Fruit fly (Drosophila melanogaster) whole organism, embryonic: Measurements from ENCODE around the gene CG34450.

Experiments used
- Atf3 ChIP-seq: fragments of 200-800 bp; sonication (Bioruptor generic); optimal IDR thresholded peaks from 3 replicates; lab custom pipeline; 2016; ENCODE audit warnings: missing biosample characterization, missing genetic modification characterization
- Atf6 ChIP-seq: fragments of 200-800 bp; sonication (Bioruptor generic); IDR thresholded peaks from 2 replicates; pipeline ENCODE4 v1.3.6; 2022; ENCODE audit warnings: missing biosample characterization, missing genetic modification characterization
- BtbVII ChIP-seq: fragments of 200-800 bp; sonication (Bioruptor generic); optimal IDR thresholded peaks from 3 replicates; lab custom pipeline; 2017; ENCODE audit warnings: missing biosample characterization, mild to moderate bottlenecking, missing genetic modification characterization
- CG10267 ChIP-seq: fragments of 200-800 bp; sonication (Bioruptor generic); optimal IDR thresholded peaks from 2 replicates; lab custom pipeline; 2018; ENCODE audit warnings: missing biosample characterization, mild to moderate bottlenecking, missing genetic modification characterization, moderate library complexity
- CG10543 ChIP-seq: fragments of 200-800 bp; sonication (Bioruptor generic); optimal IDR thresholded peaks from 3 replicates; lab custom pipeline; 2017; ENCODE audit warnings: missing biosample characterization, mild to moderate bottlenecking, missing genetic modification characterization, moderate library complexity
- CG11696 ChIP-seq: fragments of 200-800 bp; sonication (Bioruptor generic); IDR thresholded peaks from 2 replicates; pipeline ENCODE4 v1.3.6; 2022; ENCODE audit warnings: missing biosample characterization, missing genetic modification characterization
- CG12104 ChIP-seq: fragments of 200-800 bp; sonication (Bioruptor generic); optimal IDR thresholded peaks from 3 replicates; lab custom pipeline; 2016; ENCODE audit warnings: missing biosample characterization, missing genetic modification characterization
- CG12155 ChIP-seq: fragments of 200-800 bp; sonication (Bioruptor generic); optimal IDR thresholded peaks from 3 replicates; lab custom pipeline; 2016; ENCODE audit warnings: missing biosample characterization, missing genetic modification characterization
- CG13123 ChIP-seq: fragments of 200-800 bp; sonication (Bioruptor generic); optimal IDR thresholded peaks from 2 replicates; lab custom pipeline; 2016; ENCODE audit warnings: missing biosample characterization, missing genetic modification characterization
- CG13624 ChIP-seq: fragments of 200-800 bp; sonication (Bioruptor generic); optimal IDR thresholded peaks from 2 replicates; lab custom pipeline; 2016; ENCODE audit warnings: missing biosample characterization, missing genetic modification characterization
- CG15011 ChIP-seq: fragments of 200-800 bp; sonication (Bioruptor generic); optimal IDR thresholded peaks from 3 replicates; lab custom pipeline; 2018; ENCODE audit warnings: missing biosample characterization, mild to moderate bottlenecking, missing genetic modification characterization
- CG16863 ChIP-seq: fragments of 200-800 bp; sonication (Bioruptor generic); optimal IDR thresholded peaks from 3 replicates; lab custom pipeline; 2016; ENCODE audit warnings: missing biosample characterization, missing genetic modification characterization
- CG17359 ChIP-seq: fragments of 200-800 bp; sonication (Bioruptor generic); optimal IDR thresholded peaks from 3 replicates; lab custom pipeline; 2018; ENCODE audit warnings: missing biosample characterization, mild to moderate bottlenecking, missing genetic modification characterization, moderate library complexity
- CG2712 ChIP-seq: fragments of 200-800 bp; optimal IDR thresholded peaks from 3 replicates; lab custom pipeline; 2019; ENCODE audit warnings: missing biosample characterization, mild to moderate bottlenecking, missing genetic modification characterization, moderate library complexity
- CG31388 ChIP-seq: fragments of 200-800 bp; sonication (Bioruptor generic); optimal IDR thresholded peaks from 2 replicates; lab custom pipeline; 2016; ENCODE audit warnings: missing biosample characterization, missing genetic modification characterization
- CG4707 ChIP-seq: fragments of 200-800 bp; sonication (Bioruptor generic); optimal IDR thresholded peaks from 2 replicates; lab custom pipeline; 2018; ENCODE audit warnings: missing biosample characterization, mild to moderate bottlenecking, missing genetic modification characterization, moderate library complexity
- CG7271 ChIP-seq: fragments of 200-800 bp; sonication (Bioruptor generic); optimal IDR thresholded peaks from 2 replicates; lab custom pipeline; 2018; ENCODE audit warnings: missing biosample characterization, mild to moderate bottlenecking, missing genetic modification characterization, moderate library complexity
- CG9797 ChIP-seq: fragments of 200-800 bp; sonication (Bioruptor generic); optimal IDR thresholded peaks from 3 replicates; lab custom pipeline; 2018; ENCODE audit warnings: missing biosample characterization, mild to moderate bottlenecking, missing genetic modification characterization
- CG9817 ChIP-seq: fragments of 200-800 bp; sonication (Bioruptor generic); optimal IDR thresholded peaks from 2 replicates; lab custom pipeline; 2018; ENCODE audit warnings: missing biosample characterization, mild to moderate bottlenecking, missing genetic modification characterization, moderate library complexity
- CG9932 ChIP-seq: fragments of 200-800 bp; sonication (Bioruptor generic); IDR thresholded peaks from 2 replicates; pipeline ENCODE4 v1.3.6; 2022; ENCODE audit warnings: missing biosample characterization, missing genetic modification characterization
- CHES-1-like ChIP-seq: fragments of 200-800 bp; sonication (Bioruptor generic); optimal IDR thresholded peaks from 2 replicates; lab custom pipeline; 2016; ENCODE audit warnings: missing biosample characterization, missing genetic modification characterization
- Gsc ChIP-seq: fragments of 200-800 bp; sonication (Bioruptor generic); IDR thresholded peaks from 2 replicates; pipeline ENCODE4 v1.3.6; 2022; ENCODE audit warnings: missing biosample characterization, missing genetic modification characterization
- Hr51 ChIP-seq, 2 experiments: fragments of 200-800 bp; sonication (Bioruptor generic); optimal IDR thresholded peaks; 2 replicates in 1 of 2; 3 replicates in 1 of 2; lab custom pipeline; 2016 to 2018; ENCODE audit warnings: missing biosample characterization in 2 of 2, missing genetic modification characterization in 2 of 2, mild to moderate bottlenecking in 1 of 2, moderate library complexity in 1 of 2
- Med ChIP-seq: fragments of 200-800 bp; sonication (Bioruptor generic); peaks from one replicate; lab custom pipeline; 2016; ENCODE audit warnings: missing biosample characterization, missing genetic modification characterization, mild to moderate bottlenecking, inconsistent platforms, moderate library complexity
- Meics ChIP-seq: fragments of 200-800 bp; sonication (Bioruptor generic); optimal IDR thresholded peaks from 2 replicates; lab custom pipeline; 2017; ENCODE audit warnings: missing biosample characterization, mild to moderate bottlenecking, missing genetic modification characterization
- Oli ChIP-seq: fragments of 200-800 bp; sonication (Bioruptor generic); optimal IDR thresholded peaks from 2 replicates; lab custom pipeline; 2018; ENCODE audit warnings: missing biosample characterization, mild to moderate bottlenecking, missing genetic modification characterization, moderate library complexity
- Sox102F ChIP-seq: fragments of 200-800 bp; sonication (Bioruptor generic); optimal IDR thresholded peaks from 2 replicates; lab custom pipeline; 2018; ENCODE audit warnings: missing biosample characterization, mild to moderate bottlenecking, missing genetic modification characterization, moderate library complexity
- ara ChIP-seq: fragments of 200-800 bp; sonication (Bioruptor generic); IDR thresholded peaks from 2 replicates; pipeline ENCODE4 v1.3.6; 2022; ENCODE audit warnings: missing biosample characterization, missing genetic modification characterization
- bcd ChIP-seq: fragments of 200-800 bp; sonication (Bioruptor generic); optimal IDR thresholded peaks from 2 replicates; lab custom pipeline; 2017; ENCODE audit warnings: missing biosample characterization, mild to moderate bottlenecking, missing genetic modification characterization
- br ChIP-seq: fragments of >200 bp; optimal IDR thresholded peaks from 2 replicates; lab custom pipeline; 2017
- cad ChIP-seq: fragments of >200 bp; optimal IDR thresholded peaks from 2 replicates; lab custom pipeline; 2017; ENCODE audit warnings: missing biosample characterization, missing genetic modification characterization
- cg ChIP-seq: fragments of 200-800 bp; sonication (Bioruptor generic); optimal IDR thresholded peaks from 3 replicates; lab custom pipeline; 2019; ENCODE audit warnings: missing biosample characterization, mild to moderate bottlenecking, missing genetic modification characterization, moderate library complexity
- chm ChIP-seq: fragments of 200-800 bp; sonication (Bioruptor generic); IDR thresholded peaks from 2 replicates; pipeline ENCODE4 v1.3.6; 2022; ENCODE audit warnings: missing biosample characterization, missing genetic modification characterization
- da ChIP-seq: fragments of 200-800 bp; sonication (Bioruptor generic); optimal IDR thresholded peaks from 2 replicates; lab custom pipeline; 2016; ENCODE audit warnings: missing biosample characterization, missing genetic modification characterization
- dpn ChIP-seq, 2 experiments: fragments of 200-800 bp; sonication (Bioruptor generic); optimal IDR thresholded peaks; 3 replicates each; lab custom pipeline; 2016; ENCODE audit warnings: missing biosample characterization in 2 of 2, missing genetic modification characterization in 2 of 2
- dysf ChIP-seq: fragments of 200-800 bp; sonication (Bioruptor generic); IDR thresholded peaks from 3 replicates; pipeline ENCODE4 v1.3.6; 2022; ENCODE audit warnings: missing biosample characterization, missing genetic modification characterization
- exex ChIP-seq: fragments of 200-800 bp; sonication (Bioruptor generic); optimal IDR thresholded peaks from 4 replicates; lab custom pipeline; 2018; ENCODE audit warnings: missing biosample characterization, mild to moderate bottlenecking, missing genetic modification characterization, moderate library complexity
- fru ChIP-seq: fragments of >200 bp; optimal IDR thresholded peaks from 2 replicates; lab custom pipeline; 2017
- ftz-f1 ChIP-seq: fragments of 200-800 bp; sonication (Bioruptor generic); optimal IDR thresholded peaks from 2 replicates; lab custom pipeline; 2016; ENCODE audit warnings: missing biosample characterization, missing genetic modification characterization
- grn ChIP-seq: fragments of 200-800 bp; sonication (Bioruptor generic); optimal IDR thresholded peaks from 3 replicates; lab custom pipeline; 2017; ENCODE audit warnings: missing biosample characterization, missing genetic modification characterization
- ham ChIP-seq: fragments of 200-800 bp; sonication (Bioruptor generic); IDR thresholded peaks from 2 replicates; pipeline ENCODE4 v1.3.6; 2022; ENCODE audit warnings: missing biosample characterization, missing genetic modification characterization
- ken ChIP-seq: fragments of 200-800 bp; sonication (Bioruptor generic); IDR thresholded peaks from 3 replicates; pipeline ENCODE4 v1.3.6; 2022; ENCODE audit warnings: missing biosample characterization, missing genetic modification characterization
- lab ChIP-seq: fragments of 200-800 bp; sonication (Bioruptor generic); optimal IDR thresholded peaks from 3 replicates; lab custom pipeline; 2017; ENCODE audit warnings: missing biosample characterization, missing genetic modification characterization, mild to moderate bottlenecking, moderate library complexity, missing genetic modification reagents
- mirr ChIP-seq: fragments of 200-800 bp; sonication (Bioruptor generic); optimal IDR thresholded peaks from 3 replicates; lab custom pipeline; 2018; ENCODE audit warnings: missing biosample characterization, mild to moderate bottlenecking, missing genetic modification characterization
- nerfin-1 ChIP-seq: fragments of 200-800 bp; sonication (Bioruptor generic); optimal IDR thresholded peaks from 3 replicates; lab custom pipeline; 2019; ENCODE audit warnings: missing biosample characterization, mild to moderate bottlenecking, missing genetic modification characterization, moderate library complexity
- org-1 ChIP-seq: fragments of 200-800 bp; sonication (Bioruptor generic); optimal IDR thresholded peaks from 2 replicates; lab custom pipeline; 2017; ENCODE audit warnings: missing biosample characterization, missing genetic modification characterization
- salm ChIP-seq: fragments of 200-800 bp; sonication (Bioruptor generic); optimal IDR thresholded peaks from 2 replicates; lab custom pipeline; 2018; ENCODE audit warnings: missing biosample characterization, mild to moderate bottlenecking, missing genetic modification characterization
- sens-2 ChIP-seq: fragments of 200-800 bp; sonication (Bioruptor generic); IDR thresholded peaks from 2 replicates; pipeline ENCODE4 v1.3.6; 2022; ENCODE audit warnings: missing biosample characterization, missing genetic modification characterization
- slp2 ChIP-seq: fragments of 200-800 bp; sonication (Bioruptor generic); optimal IDR thresholded peaks from 2 replicates; lab custom pipeline; 2016; ENCODE audit warnings: missing biosample characterization, missing genetic modification characterization
- sug ChIP-seq: fragments of 200-800 bp; optimal IDR thresholded peaks from 2 replicates; lab custom pipeline; 2019; ENCODE audit warnings: missing biosample characterization, mild to moderate bottlenecking, missing genetic modification characterization, moderate library complexity
- unpg ChIP-seq: fragments of 200-800 bp; sonication (Bioruptor generic); optimal IDR thresholded peaks from 3 replicates; lab custom pipeline; 2018; ENCODE audit warnings: missing biosample characterization, mild to moderate bottlenecking, missing genetic modification characterization, moderate library complexity

The CG34450 gene

dm6 chrX:9297661-9298433, 32.4 kb downstream of the CG34450 start (continued):
- TF ChIP-seq CG9932 (GFP tag; lab: Robert Waterston, UW) (peak; percentile 58), CG13123 (no peak), Gsc (no peak), dpn (GFP tag; optimal IDR thresholded peaks at IDR 0.05; lab: Kevin White, UChicago) (peak in 1 of 2 experiments; percentile 17), da (GFP tag; lab: Kevin White, UChicago) (no peak), CG10267 (tag; lab: Kevin White, UChicago) (no peak), nerfin-1 (tag; lab: Kevin White, UChicago) (no peak), bcd (GFP tag; lab: Kevin White, UChicago) (peak; percentile 20), dysf (GFP tag; lab: Robert Waterston, UW) (no peak), ken (no peak), BtbVII (GFP tag; lab: Kevin White, UChicago) (no peak), exex (no peak), CG13624 (GFP tag; lab: Kevin White, UChicago) (no peak), CG16863 (GFP tag; lab: Kevin White, UChicago) (no peak), CHES-1-like (GFP tag; lab: Kevin White, UChicago) (no peak), Med (GFP tag; lab: Kevin White, UChicago) (peak; percentile 78), CG10543 (GFP tag; lab: Kevin White, UChicago) (no peak), Sox102F (GFP tag; lab: Kevin White, UChicago) (no peak), slp2 (GFP tag; lab: Kevin White, UChicago) (no peak), CG4707 (GFP tag; lab: Kevin White, UChicago) (no peak), CG11696 (GFP tag; lab: Robert Waterston, UW) (no peak), ftz-f1 (no peak), CG15011 (no peak), CG9797 (GFP tag; lab: Kevin White, UChicago) (no peak), sug (tag; lab: Kevin White, UChicago) (no peak), salm (tag; lab: Kevin White, UChicago) (no peak), Oli (tag; lab: Kevin White, UChicago) (peak; percentile 6), ham (GFP tag; lab: Robert Waterston, UW) (no peak), br (no peak), Meics (peak; percentile 32), CG2712 (tag; lab: Kevin White, UChicago) (no peak), Atf3 (GFP tag; lab: Kevin White, UChicago) (no peak), org-1 (GFP tag; lab: Kevin White, UChicago) (no peak), CG9817 (tag; lab: Kevin White, UChicago) (peak; percentile 12), lab (no peak), Atf6 (GFP tag; lab: Robert Waterston, UW) (no peak), mirr (GFP tag; lab: Kevin White, UChicago) (no peak), cg (GFP tag; lab: Kevin White, UChicago) (no peak), unpg (peak; percentile 2), CG31388 (GFP tag; lab: Kevin White, UChicago) (no peak), cad (GFP tag; lab: Kevin White, UChicago) (no peak), ara (GFP tag; lab: Robert Waterston, UW) (no peak), CG12104 (GFP tag; lab: Kevin White, UChicago) (no peak), Hr51 (GFP tag; optimal IDR thresholded peaks at IDR 0.05; lab: Kevin White, UChicago) (peak in 1 of 2 experiments; percentile 30), CG7271 (tag; lab: Kevin White, UChicago) (no peak), sens-2 (no peak), grn (no peak), fru (lab: Kevin White, UChicago) (no peak), CG17359 (tag; lab: Kevin White, UChicago) (no peak), CG12155 (GFP tag; lab: Kevin White, UChicago) (no peak), chm (no peak)
